Fruit fly (Drosophila melanogaster): ENCODE data around the gene Ugt307A1.
A peak's percentile ranks its signal among the peaks of the same experiment; 100 is the strongest.

The Ugt307A1 gene

dm6 chr2L:7039342-7039684, 28.5 kb upstream of the Ugt307A1 start (continued):
- TF ChIP-seq Ptx1 (GFP tag; IDR thresholded peaks at IDR 0.05) (peak; percentile 75), CG15479 (GFP tag; optimal IDR thresholded peaks at IDR 0.05) (no peak), H2.0 (GFP tag; IDR thresholded peaks at IDR 0.05) (peak; percentile 62), CG3838 (GFP tag; optimal IDR thresholded peaks at IDR 0.05) (no peak), CG10209 (GFP tag; optimal IDR thresholded peaks at IDR 0.05) (peak; percentile 48), Oli (tag; optimal IDR thresholded peaks at IDR 0.05) (peak; percentile 43), HmgZ (tag; optimal IDR thresholded peaks at IDR 0.05) (peak; percentile 49), eyg (GFP tag; optimal IDR thresholded peaks at IDR 0.05) (peak; percentile 2), Sry-β (GFP tag; optimal IDR thresholded peaks at IDR 0.05) (no peak), CG14965 (GFP tag; optimal IDR thresholded peaks at IDR 0.05; ENCODE audit: borderline replicate concordance) (no peak), Atf-2 (GFP tag; optimal IDR thresholded peaks at IDR 0.05) (peak; percentile 46), CG9215 (GFP tag; IDR thresholded peaks at IDR 0.05) (0 out of 2 replicates have a peak, but pooled peaks have one; percentile 32), NC2β (GFP tag; optimal IDR thresholded peaks at IDR 0.05) (peak; percentile 38), dpn (GFP tag; optimal IDR thresholded peaks at IDR 0.05) (peak; percentile 49 to 76), Hr3 (GFP tag; optimal IDR thresholded peaks at IDR 0.05) (peak; percentile 59), CG2678 (tag; optimal IDR thresholded peaks at IDR 0.05) (peak; percentile 68), dmrt99B (tag; optimal IDR thresholded peaks at IDR 0.05) (peak; percentile 69), so (GFP tag; IDR thresholded peaks at IDR 0.05) (peak; percentile 65; the same call in 1 of the 3 replicates), tup (GFP tag; optimal IDR thresholded peaks at IDR 0.05) (no peak), CG17328 (GFP tag; IDR thresholded peaks at IDR 0.05) (peak; percentile 48; the same call in 1 of the 2 replicates), da (GFP tag; optimal IDR thresholded peaks at IDR 0.05) (no peak), az2 (GFP tag; optimal IDR thresholded peaks at IDR 0.05) (peak; percentile 41), CG2202 (tag; optimal IDR thresholded peaks at IDR 0.05) (peak; percentile 21), gce (GFP tag; IDR thresholded peaks at IDR 0.05) (peak; percentile 43; the same call in 1 of the 3 replicates), ind (GFP tag; optimal IDR thresholded peaks at IDR 0.05) (peak; percentile 64), Side (GFP tag; optimal IDR thresholded peaks at IDR 0.05) (peak; percentile 42), gcm (GFP tag; optimal IDR thresholded peaks at IDR 0.05) (peak; percentile 12), Lim3 (GFP tag; IDR thresholded peaks at IDR 0.05) (0 out of 2 replicates have a peak, but pooled peaks have one; percentile 25), CG32532 (GFP tag; IDR thresholded peaks at IDR 0.05) (peak; percentile 53; the same call in 1 of the 2 replicates), CG17568 (GFP tag; optimal IDR thresholded peaks at IDR 0.05) (peak; percentile 22), CG9609 (GFP tag; optimal IDR thresholded peaks at IDR 0.05) (peak; percentile 74), CG1603 (tag; optimal IDR thresholded peaks at IDR 0.05) (peak; percentile 43), CG10543 (GFP tag; optimal IDR thresholded peaks at IDR 0.05) (no peak), CG6272 (GFP tag; IDR thresholded peaks at IDR 0.05) (peak; percentile 36; the same call in 1 of the 2 replicates), Sin3A (optimal IDR thresholded peaks at IDR 0.05) (no peak), Rx (GFP tag; IDR thresholded peaks at IDR 0.05) (peak; percentile 2; the same call in 1 of the 2 replicates), CG6765 (GFP tag; optimal IDR thresholded peaks at IDR 0.05) (no peak), CG18599 (GFP tag; optimal IDR thresholded peaks at IDR 0.05) (peak; percentile 52), ewg (GFP tag; optimal IDR thresholded peaks at IDR 0.05) (peak; percentile 41), ttk (GFP tag; IDR thresholded peaks at IDR 0.05) (no peak; the same call in 1 of the 2 replicates), CG15011 (GFP tag; optimal IDR thresholded peaks at IDR 0.05) (peak; percentile 23), gsb-n (tag; optimal IDR thresholded peaks at IDR 0.05) (peak; percentile 4), dm (GFP tag; optimal IDR thresholded peaks at IDR 0.05) (peak; percentile 15), CG7556 (GFP tag; optimal IDR thresholded peaks at IDR 0.05) (peak; percentile 56), Hand (GFP tag; optimal IDR thresholded peaks at IDR 0.05) (no peak), Chrac-16 (GFP tag; optimal IDR thresholded peaks at IDR 0.05) (peak; percentile 51), Mes4 (GFP tag; optimal IDR thresholded peaks at IDR 0.05) (no peak), jing (GFP tag; optimal IDR thresholded peaks at IDR 0.05) (no peak), zfh2 (GFP tag; optimal IDR thresholded peaks at IDR 0.05) (peak; percentile 64), slbo (GFP tag; IDR thresholded peaks at IDR 0.05) (peak; percentile 61), en (GFP tag; optimal IDR thresholded peaks at IDR 0.05) (peak; percentile 56)
